Worm (Caenorhabditis elegans) whole organism, mixed stage, embryonic: Measurements from ENCODE around the gene idhb-1.

Source experiments
- blmp-1 ChIP-seq: fragments of 150-350 bp; optimal IDR thresholded peaks from 2 replicates; lab custom pipeline; 2014; ENCODE audit warnings: missing biosample characterization, missing genetic modification characterization
- lin-13 ChIP-seq: fragments of 150-350 bp; optimal IDR thresholded peaks from 2 replicates; lab custom pipeline; 2014; ENCODE audit warnings: missing biosample characterization, missing genetic modification characterization
- snpc-4 ChIP-seq: fragments of 150-350 bp; optimal IDR thresholded peaks from 2 replicates; lab custom pipeline; 2014; ENCODE audit warnings: missing biosample characterization, missing genetic modification characterization
- unc-120 ChIP-seq: sonication (generic microtip); optimal IDR thresholded peaks from 2 replicates; lab custom pipeline; 2017; ENCODE audit warnings: missing genetic modification characterization, missing compliant biosample characterization; ENCODE audit not compliant: poor library complexity, severe bottlenecking

DNA sequence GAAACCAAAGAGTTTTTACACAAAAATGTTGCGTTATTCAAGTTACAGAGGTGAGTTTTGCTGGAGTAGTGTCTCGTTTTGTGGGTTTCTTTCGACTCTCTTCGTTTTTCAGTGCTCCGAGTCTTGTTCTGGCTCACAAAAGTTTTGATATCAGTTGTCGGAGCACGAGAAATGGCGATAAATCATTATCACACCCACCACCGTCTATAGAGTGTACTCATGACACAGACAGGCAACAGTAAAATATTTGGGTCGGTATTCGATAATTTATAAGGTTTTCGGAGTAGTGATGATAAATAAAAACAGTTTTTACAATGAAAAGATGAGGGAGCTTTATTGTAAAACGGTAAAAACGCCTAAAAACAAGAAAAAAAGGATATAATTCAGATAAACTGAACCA is 34.1 kb upstream of the idhb-1 start, which contains the start of gene ceh-37:
- TF ChIP-seq blmp-1 (tag; lab: Kevin White, UChicago) = no peak
- TF ChIP-seq snpc-4 (tag; lab: Kevin White, UChicago) = no peak
- no peak for TF ChIP-seq unc-120
- no peak for TF ChIP-seq lin-13 (tag; lab: Kevin White, UChicago)
